Fruit fly (Drosophila melanogaster) S2 (cell line): Measurements from ENCODE around the gene Hs3st-B.

ENCODE experiments used
- CG8478 ChIP-seq: fragments of >200 bp; optimal IDR thresholded peaks from 2 replicates; lab custom pipeline; 2018
- CTCF ChIP-seq, 2 experiments: fragments of >200 bp; optimal IDR thresholded peaks; 2 replicates each; lab custom pipeline; 2018

- TF ChIP-seq CG8478 (lab: Kevin White, UChicago) (no peak), CTCF (optimal IDR thresholded peaks at IDR 0.05; lab: Kevin White, UChicago) (no peak)
These were observed 28.2 kb downstream of the Hs3st-B start, which contains the start of the genes CG32537 and CG32536 for dm6 chrX:19276489-19277117.
